Fruit fly (Drosophila melanogaster): ENCODE results near the gene Gyc89Db.
A peak's percentile ranks its signal among the peaks of the same experiment; 100 is the strongest.

Gene Gyc89Db

dm6 chr3R:16476472-16476871, 438 bp upstream of the Gyc89Db start (continued):
- TF ChIP-seq Nf-YC (tag; optimal IDR thresholded peaks at IDR 0.05): peak; percentile 21
- peak; percentile 15 for TF ChIP-seq CG6813 (GFP tag; optimal IDR thresholded peaks at IDR 0.05)
- TF ChIP-seq CG9817 (tag; optimal IDR thresholded peaks at IDR 0.05): peak; percentile 25
- peak; percentile 64 for TF ChIP-seq CG34376 (GFP tag; optimal IDR thresholded peaks at IDR 0.05)
- TF ChIP-seq p53 (GFP tag; optimal IDR thresholded peaks at IDR 0.05): no peak
- peak; percentile 8 for TF ChIP-seq HmgZ (tag; optimal IDR thresholded peaks at IDR 0.05)
- TF ChIP-seq CG17829 (tag; optimal IDR thresholded peaks at IDR 0.05): peak; percentile 29
- no peak for TF ChIP-seq esg (GFP tag; conservative IDR thresholded peaks at IDR 0.05)
- TF ChIP-seq CG1024 (GFP tag; IDR thresholded peaks at IDR 0.05): no peak
- TF ChIP-seq CG10979 (tag; optimal IDR thresholded peaks at IDR 0.05): peak; percentile 41
- 0 out of 3 replicates have a peak, but pooled peaks have one; percentile 16 for TF ChIP-seq CG11695 (GFP tag; IDR thresholded peaks at IDR 0.05)
- no peak for TF ChIP-seq Optix (GFP tag; IDR thresholded peaks at IDR 0.05)
- 0 out of 3 replicates have a peak, but pooled peaks have one; percentile 30 for TF ChIP-seq tgo (GFP tag; IDR thresholded peaks at IDR 0.05)
- peak; percentile 36; the same call in 1 of the 2 replicates for TF ChIP-seq CG6689 (GFP tag; IDR thresholded peaks at IDR 0.05)
- no peak for TF ChIP-seq Sox100B (GFP tag; optimal IDR thresholded peaks at IDR 0.05)
- peak; percentile 17 for TF ChIP-seq CG17385 (GFP tag; optimal IDR thresholded peaks at IDR 0.05)
- peak; percentile 49 for TF ChIP-seq CG12299 (tag; optimal IDR thresholded peaks at IDR 0.05)
- no peak for TF ChIP-seq cg (GFP tag; optimal IDR thresholded peaks at IDR 0.05)
- no peak for TF ChIP-seq Ets97D (GFP tag; optimal IDR thresholded peaks at IDR 0.05)
- TF ChIP-seq Rfx (GFP tag; IDR thresholded peaks at IDR 0.05): peak; percentile 27; the same call in 1 of the 2 replicates
- no peak for TF ChIP-seq nerfin-2 (GFP tag; IDR thresholded peaks at IDR 0.05; ENCODE audit: partially characterized antibody)
- peak; percentile 32 for TF ChIP-seq CG10267 (tag; optimal IDR thresholded peaks at IDR 0.05)
- no peak for TF ChIP-seq Usf (GFP tag; optimal IDR thresholded peaks at IDR 0.05)
- TF ChIP-seq CG10147 (GFP tag; optimal IDR thresholded peaks at IDR 0.05): peak; percentile 47
- TF ChIP-seq CG17361 (GFP tag; IDR thresholded peaks at IDR 0.05): peak; percentile 24; the same call in 1 of the 3 replicates
- TF ChIP-seq zen (tag; optimal IDR thresholded peaks at IDR 0.05): peak; percentile 10
- TF ChIP-seq CG4730 (GFP tag; IDR thresholded peaks at IDR 0.05): no peak
- TF ChIP-seq CG30020 (tag; optimal IDR thresholded peaks at IDR 0.05): no peak
- peak; percentile 19; the same call in 1 of the 2 replicates for TF ChIP-seq CG9932 (GFP tag; IDR thresholded peaks at IDR 0.05)
- no peak for TF ChIP-seq NFAT (GFP tag; IDR thresholded peaks at IDR 0.05)
- TF ChIP-seq CG11696 (GFP tag; IDR thresholded peaks at IDR 0.05): no peak
- TF ChIP-seq Fer3 (tag; optimal IDR thresholded peaks at IDR 0.05): peak; percentile 43
- no peak for TF ChIP-seq gcm2 (GFP tag; optimal IDR thresholded peaks at IDR 0.05)
- TF ChIP-seq jigr1 (GFP tag; IDR thresholded peaks at IDR 0.05): no peak
- peak; percentile 59 for TF ChIP-seq CG13424 (tag; optimal IDR thresholded peaks at IDR 0.05)
- TF ChIP-seq Hand (GFP tag; optimal IDR thresholded peaks at IDR 0.05): peak; percentile 50
- TF ChIP-seq CG8924 (tag; optimal IDR thresholded peaks at IDR 0.05): peak; percentile 54
- no peak for TF ChIP-seq chm (GFP tag; IDR thresholded peaks at IDR 0.05)
- TF ChIP-seq CG34422 (GFP tag; IDR thresholded peaks at IDR 0.05): no peak
- TF ChIP-seq CG18262 (tag; optimal IDR thresholded peaks at IDR 0.05): peak; percentile 49
- TF ChIP-seq stc (GFP tag; IDR thresholded peaks at IDR 0.05): no peak
- TF ChIP-seq CG33213 (GFP tag; optimal IDR thresholded peaks at IDR 0.05): no peak

dm6 chr3R:16480995-16481394, 4.1 kb downstream of the Gyc89Db start, which contains the start of gene Dhfr:
Dhfr (plus strand) TSS chr3R:16481167.
- TF ChIP-seq ara (GFP tag; IDR thresholded peaks at IDR 0.05) (no peak), HHEX (GFP tag; optimal IDR thresholded peaks at IDR 0.05) (no peak), Dref (GFP tag; IDR thresholded peaks at IDR 0.05) (peak; percentile 62), Hr39 (optimal IDR thresholded peaks at IDR 0.05) (no peak), amos (GFP tag; IDR thresholded peaks at IDR 0.05; ENCODE audit: partially characterized antibody) (no peak), CG12071 (GFP tag; optimal IDR thresholded peaks at IDR 0.05) (no peak), CG14710 (tag; optimal IDR thresholded peaks at IDR 0.05) (no peak), eve (GFP tag; optimal IDR thresholded peaks at IDR 0.05) (no peak), ken (GFP tag; IDR thresholded peaks at IDR 0.05) (no peak), odd (GFP tag; optimal IDR thresholded peaks at IDR 0.05) (no peak), CG11247 (GFP tag; IDR thresholded peaks at IDR 0.05) (no peak), CG17568 (GFP tag; optimal IDR thresholded peaks at IDR 0.05) (no peak)

Measured in whole organism, embryonic.